Worm (Caenorhabditis elegans) whole organism, young adult: ENCODE measurements around the gene C18H7.11.

Experiments used
- B0035.1 ChIP-seq: sonication (generic microtip); optimal IDR thresholded peaks from 2 replicates; lab custom pipeline; 2016; ENCODE audit warnings: missing genetic modification characterization, mild to moderate bottlenecking, missing compliant biosample characterization, missing genotype, missing genetic modification reagents
- B0261.1 ChIP-seq: sonication (generic microtip); optimal IDR thresholded peaks from 2 replicates; lab custom pipeline; 2016; ENCODE audit warnings: mild to moderate bottlenecking, missing genetic modification characterization, moderate library complexity, missing compliant biosample characterization
- B0336.3 ChIP-seq: fragments of 200-800 bp; sonication (Bioruptor generic); IDR thresholded peaks from 2 replicates; pipeline ENCODE4 v1.3.6; 2022; ENCODE audit warnings: missing genetic modification characterization, missing compliant biosample characterization
- C17E4.6 ChIP-seq: fragments of 200-800 bp; sonication (Bioruptor generic); IDR thresholded peaks from 2 replicates; pipeline ENCODE4 v1.3.6; 2022; ENCODE audit warnings: missing genetic modification reagents, missing genetic modification characterization, missing compliant biosample characterization
- F10E7.11 ChIP-seq: sonication (generic microtip); optimal IDR thresholded peaks from 2 replicates; lab custom pipeline; 2017; ENCODE audit warnings: mild to moderate bottlenecking, missing genetic modification characterization, moderate library complexity, missing compliant biosample characterization
- F23B12.7 ChIP-seq: sonication (generic microtip); optimal IDR thresholded peaks from 2 replicates; lab custom pipeline; 2017; ENCODE audit warnings: missing genetic modification characterization, mild to moderate bottlenecking, missing compliant biosample characterization, antibody characterized with exemption, moderate library complexity; ENCODE audit not compliant: insufficient read depth
- F39B2.1 ChIP-seq: fragments of 200-800 bp; sonication (Bioruptor generic); IDR thresholded peaks from 2 replicates; pipeline ENCODE4 v1.3.6; 2022; ENCODE audit warnings: missing genetic modification reagents, missing genetic modification characterization, missing compliant biosample characterization
- F49E8.2 ChIP-seq: sonication (generic microtip); optimal IDR thresholded peaks from 3 replicates; lab custom pipeline; 2017; ENCODE audit warnings: missing genetic modification characterization, mild to moderate bottlenecking, missing compliant biosample characterization, antibody characterized with exemption, moderate library complexity; ENCODE audit not compliant: insufficient read depth
- F52B5.7 ChIP-seq: sonication (generic microtip); optimal IDR thresholded peaks from 2 replicates; lab custom pipeline; 2016; ENCODE audit warnings: mild to moderate bottlenecking, missing genetic modification characterization, missing compliant biosample characterization
- F57A8.1 ChIP-seq: fragments of 200-800 bp; sonication (Bioruptor generic); optimal IDR thresholded peaks from 2 replicates; lab custom pipeline; 2018; ENCODE audit warnings: mild to moderate bottlenecking, missing genetic modification characterization, moderate library complexity, missing compliant biosample characterization
- T07F8.4 ChIP-seq: sonication (generic microtip); optimal IDR thresholded peaks from 2 replicates; lab custom pipeline; 2016; ENCODE audit warnings: mild to moderate bottlenecking, missing genetic modification characterization, moderate library complexity, missing compliant biosample characterization
- ZK185.1 ChIP-seq: sonication (generic microtip); optimal IDR thresholded peaks from 2 replicates; lab custom pipeline; 2016; ENCODE audit warnings: mild to moderate bottlenecking, missing genetic modification characterization, missing compliant biosample characterization; ENCODE audit not compliant: poor library complexity, severe bottlenecking
- akir-1 ChIP-seq: fragments of 200-800 bp; sonication (Bioruptor generic); optimal IDR thresholded peaks from 2 replicates; lab custom pipeline; 2018; ENCODE audit warnings: mild to moderate bottlenecking, missing genetic modification characterization, moderate library complexity, missing compliant biosample characterization
- aptf-2 ChIP-seq: fragments of 200-800 bp; sonication (Bioruptor generic); conservative IDR thresholded peaks from 2 replicates; pipeline ENCODE4 v1.3.6; 2022; ENCODE audit warnings: missing genetic modification reagents, missing genetic modification characterization, missing compliant biosample characterization
- attf-5 ChIP-seq: fragments of 200-800 bp; sonication (Bioruptor generic); optimal IDR thresholded peaks from 2 replicates; lab custom pipeline; 2018; ENCODE audit warnings: mild to moderate bottlenecking, missing genetic modification characterization, missing compliant biosample characterization
- bed-2 ChIP-seq: fragments of 200-800 bp; sonication (Bioruptor generic); IDR thresholded peaks from 2 replicates; pipeline ENCODE4 v1.3.6; 2022; ENCODE audit warnings: missing genetic modification reagents, missing genetic modification characterization, missing compliant biosample characterization
- ceh-79 ChIP-seq: sonication (generic microtip); optimal IDR thresholded peaks from 2 replicates; lab custom pipeline; 2017; ENCODE audit warnings: mild to moderate bottlenecking, missing genetic modification characterization, missing compliant biosample characterization
- dox-1 ChIP-seq: fragments of 200-800 bp; sonication (Bioruptor generic); IDR thresholded peaks from 2 replicates; pipeline ENCODE4 v1.3.6; 2022; ENCODE audit warnings: missing genetic modification reagents, missing genetic modification characterization, missing compliant biosample characterization
- egrh-3 ChIP-seq: fragments of 200-800 bp; sonication (Bioruptor generic); IDR thresholded peaks from 2 replicates; pipeline ENCODE4 v1.3.6; 2022; ENCODE audit warnings: missing genetic modification reagents, missing genetic modification characterization, missing compliant biosample characterization
- ets-4 ChIP-seq: fragments of 200-800 bp; sonication (Bioruptor generic); optimal IDR thresholded peaks from 2 replicates; lab custom pipeline; 2018; ENCODE audit warnings: mild to moderate bottlenecking, missing genetic modification characterization, missing compliant biosample characterization
- him-1 ChIP-seq: sonication (generic microtip); optimal IDR thresholded peaks from 2 replicates; lab custom pipeline; 2016; ENCODE audit warnings: missing genotype, missing genetic modification reagents, missing genetic modification characterization, missing compliant biosample characterization
- hmg-1.2 ChIP-seq: fragments of 200-800 bp; sonication (Bioruptor generic); IDR thresholded peaks from 2 replicates; pipeline ENCODE4 v1.3.6; 2022; ENCODE audit warnings: missing genetic modification reagents, missing genetic modification characterization, missing compliant biosample characterization
- hsf-1 ChIP-seq: fragments of 200-800 bp; sonication (Bioruptor generic); IDR thresholded peaks from 2 replicates; pipeline ENCODE4 v1.3.6; 2022; ENCODE audit warnings: missing genetic modification reagents, missing genetic modification characterization, missing compliant biosample characterization
- lin-26 ChIP-seq: fragments of 200-800 bp; sonication (Bioruptor generic); IDR thresholded peaks from 2 replicates; pipeline ENCODE4 v1.3.6; 2022; ENCODE audit warnings: missing genetic modification reagents, missing genetic modification characterization, missing compliant biosample characterization
- lin-40 ChIP-seq: sonication (generic microtip); optimal IDR thresholded peaks from 2 replicates; lab custom pipeline; 2016; ENCODE audit warnings: missing genetic modification characterization, mild to moderate bottlenecking, missing compliant biosample characterization, missing genotype, missing genetic modification reagents
- mxl-1 ChIP-seq: sonication (generic microtip); optimal IDR thresholded peaks from 2 replicates; lab custom pipeline; 2016; ENCODE audit warnings: missing genetic modification characterization, missing compliant biosample characterization
- nhr-179 ChIP-seq: sonication (generic microtip); optimal IDR thresholded peaks from 2 replicates; lab custom pipeline; 2016; ENCODE audit warnings: mild to moderate bottlenecking, missing genetic modification characterization, missing compliant biosample characterization
- nhr-27 ChIP-seq: fragments of 200-800 bp; sonication (Bioruptor generic); optimal IDR thresholded peaks from 2 replicates; lab custom pipeline; 2018; ENCODE audit warnings: mild to moderate bottlenecking, missing genetic modification characterization, moderate library complexity, missing compliant biosample characterization
- nhr-80 ChIP-seq: sonication (generic microtip); optimal IDR thresholded peaks from 2 replicates; lab custom pipeline; 2016; ENCODE audit warnings: missing genetic modification characterization, missing compliant biosample characterization
- nhr-90 ChIP-seq: sonication (generic microtip); optimal IDR thresholded peaks from 2 replicates; lab custom pipeline; 2016; ENCODE audit warnings: missing genotype, mild to moderate bottlenecking, missing genetic modification characterization, missing compliant biosample characterization
- rcor-1 ChIP-seq: fragments of 200-800 bp; sonication (Bioruptor generic); IDR thresholded peaks from 2 replicates; pipeline ENCODE4 v1.3.6; 2022; ENCODE audit warnings: missing genetic modification reagents, missing genetic modification characterization, missing compliant biosample characterization
- snpc-4 ChIP-seq, 5 experiments: fragments of 150-350 bp in 1 of 5; sonication (generic microtip) in 4 of 5; optimal IDR thresholded peaks; 2 replicates each; lab custom pipeline; 2014 to 2018; ENCODE audit warnings: missing genetic modification characterization in 5 of 5, missing biosample characterization in 3 of 5, antibody characterized with exemption in 2 of 5, mild to moderate bottlenecking in 2 of 5, missing compliant biosample characterization in 2 of 5, missing genotype in 2 of 5, moderate library complexity in 2 of 5, missing genetic modification reagents in 1 of 5
- sptf-2 ChIP-seq: fragments of 200-800 bp; sonication (Bioruptor generic); optimal IDR thresholded peaks from 2 replicates; lab custom pipeline; 2018; ENCODE audit warnings: mild to moderate bottlenecking, missing genetic modification characterization, missing compliant biosample characterization
- tbx-9 ChIP-seq: sonication (generic microtip); optimal IDR thresholded peaks from 2 replicates; lab custom pipeline; 2016; ENCODE audit warnings: borderline replicate concordance, missing genetic modification characterization, inconsistent platforms, missing compliant biosample characterization
- tlf-1 ChIP-seq: fragments of 200-800 bp; sonication (Bioruptor generic); optimal IDR thresholded peaks from 2 replicates; lab custom pipeline; 2018; ENCODE audit warnings: mild to moderate bottlenecking, missing genetic modification characterization, missing compliant biosample characterization
- unc-130 ChIP-seq: sonication (generic microtip); optimal IDR thresholded peaks from 2 replicates; lab custom pipeline; 2016; ENCODE audit warnings: missing genetic modification reagents, missing genetic modification characterization, missing compliant biosample characterization
- xnd-1 ChIP-seq: sonication (generic microtip); optimal IDR thresholded peaks from 2 replicates; lab custom pipeline; 2016; ENCODE audit warnings: missing genotype, missing genetic modification reagents, missing genetic modification characterization, missing compliant biosample characterization
- zim-3 ChIP-seq: sonication (generic microtip); optimal IDR thresholded peaks from 2 replicates; lab custom pipeline; 2017; ENCODE audit warnings: mild to moderate bottlenecking, missing genetic modification characterization, moderate library complexity, missing compliant biosample characterization
- ztf-26 ChIP-seq: sonication (generic microtip); optimal IDR thresholded peaks from 2 replicates; lab custom pipeline; 2017; ENCODE audit warnings: missing genetic modification characterization, missing compliant biosample characterization

The C18H7.11 gene

DNA sequence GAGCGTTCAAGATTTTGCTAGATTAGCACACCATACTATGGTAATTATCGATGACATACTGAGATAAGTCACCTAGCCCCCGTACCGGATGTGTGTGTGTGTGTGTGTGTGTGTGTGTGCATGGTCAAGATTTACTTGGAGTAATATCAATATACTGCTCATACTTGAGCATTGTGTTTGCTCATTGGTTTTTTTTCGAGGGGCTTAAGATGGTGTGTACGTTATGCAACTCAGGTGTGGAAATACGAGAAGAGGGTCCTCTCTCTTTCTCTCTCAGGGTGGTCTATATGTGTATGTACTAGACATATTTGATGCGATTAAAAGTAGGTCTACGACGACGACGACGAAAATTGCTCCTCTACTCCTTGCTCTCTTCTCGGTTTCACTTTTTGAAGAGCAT lies 36.4 kb upstream of the C18H7.11 start:
- TF ChIP-seq lin-40, result no peak
- TF ChIP-seq hmg-1.2 (GFP tag; lab: Robert Waterston, UW), result no peak
- TF ChIP-seq sptf-2 (GFP tag; lab: Kevin White, UChicago), result no peak
- no peak for TF ChIP-seq ets-4
- TF ChIP-seq zim-3 (tag; lab: Kevin White, UChicago), result no peak
- TF ChIP-seq nhr-179 (tag; lab: Kevin White, UChicago), result no peak
- TF ChIP-seq mxl-1 (tag; lab: Kevin White, UChicago), result no peak
- no peak for TF ChIP-seq aptf-2
- TF ChIP-seq lin-26 (GFP tag; lab: Robert Waterston, UW), result no peak
- TF ChIP-seq B0035.1 (tag; lab: Kevin White, UChicago), result no peak
- TF ChIP-seq T07F8.4 (tag; lab: Kevin White, UChicago), result no peak
- no peak for TF ChIP-seq ceh-79
- no peak for TF ChIP-seq bed-2
- TF ChIP-seq hsf-1 (GFP tag; lab: Robert Waterston, UW), result no peak
- no peak for TF ChIP-seq unc-130 (GFP tag; lab: Kevin White, UChicago)
- TF ChIP-seq snpc-4 (GFP tag; optimal IDR thresholded peaks at IDR 0.05; lab: Kevin White, UChicago), result no peak
- TF ChIP-seq snpc-4 (tag; optimal IDR thresholded peaks at IDR 0.05; lab: Kevin White, UChicago), result no peak
- TF ChIP-seq him-1, result no peak
- TF ChIP-seq xnd-1 (tag; lab: Kevin White, UChicago), result no peak
- no peak for TF ChIP-seq egrh-3 (GFP tag; lab: Robert Waterston, UW)
- TF ChIP-seq F23B12.7 (tag; lab: Kevin White, UChicago), result no peak

DNA sequence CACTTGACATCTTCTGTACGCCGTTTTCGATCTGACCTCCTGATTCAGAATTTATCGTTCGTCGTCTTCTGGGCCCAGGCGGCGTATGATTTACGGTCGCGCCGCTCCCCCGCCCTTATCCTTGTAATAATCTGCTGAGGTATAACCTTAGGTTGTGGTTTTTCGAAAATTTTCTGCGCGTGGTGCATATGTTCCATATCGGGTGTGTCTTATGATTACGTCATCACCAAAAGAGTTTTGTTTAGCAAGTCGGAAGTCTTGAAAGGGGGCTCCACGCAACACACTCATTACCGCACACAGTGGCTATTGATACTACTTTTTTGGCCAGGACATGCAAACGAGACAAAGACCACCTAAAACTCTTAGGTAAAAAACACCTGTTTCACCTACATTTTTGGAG lies 35.9 kb upstream of the C18H7.11 start:
- TF ChIP-seq rcor-1 (GFP tag; lab: Robert Waterston, UW) (no peak), B0336.3 (GFP tag; lab: Robert Waterston, UW) (no peak), F49E8.2 (tag; lab: Kevin White, UChicago) (no peak), F57A8.1 (no peak), F52B5.7 (tag; lab: Kevin White, UChicago) (no peak), nhr-80 (tag; lab: Kevin White, UChicago) (no peak), akir-1 (GFP tag; lab: Kevin White, UChicago) (no peak), F10E7.11 (tag; lab: Kevin White, UChicago) (no peak)

DNA sequence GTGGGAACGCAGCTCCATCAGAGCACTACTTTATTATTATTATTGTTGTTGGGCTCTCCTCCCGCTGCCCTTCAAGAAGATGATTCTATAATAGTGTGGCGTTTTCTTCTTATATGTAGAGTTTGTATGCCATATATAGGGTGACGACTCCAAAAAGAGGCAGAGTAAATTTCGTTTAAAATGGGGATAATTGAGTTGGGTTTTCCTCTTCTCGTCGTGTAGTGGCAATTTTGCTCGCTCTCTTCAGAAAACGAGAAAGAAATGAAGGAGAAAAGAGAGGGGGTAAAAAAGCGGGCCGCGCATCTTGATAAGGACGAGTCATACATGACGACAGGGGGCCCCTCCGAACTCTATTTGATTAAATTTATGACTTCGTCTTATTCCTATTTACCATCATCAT lies 33.3 kb upstream of the C18H7.11 start:
- TF ChIP-seq hsf-1 (GFP tag; lab: Robert Waterston, UW), result no peak

DNA sequence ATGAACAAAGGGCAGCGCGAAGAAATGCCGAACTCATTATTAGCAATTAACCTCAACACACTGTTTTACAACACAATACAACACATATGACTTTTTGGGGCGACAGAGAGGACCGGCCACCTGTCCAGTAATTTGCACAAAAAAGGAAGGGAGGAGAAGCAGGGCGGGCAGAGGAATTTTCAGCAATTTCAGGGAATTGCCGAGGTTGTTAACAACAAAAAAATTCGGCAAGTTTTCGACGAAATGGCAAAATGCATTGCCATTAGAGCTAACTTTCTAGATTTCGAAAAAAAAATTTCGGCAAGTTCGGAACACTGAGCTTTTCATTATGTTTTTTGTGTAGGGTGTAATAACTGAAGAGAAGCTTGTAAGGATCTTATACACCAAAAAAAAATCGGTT lies 32.7 kb upstream of the C18H7.11 start:
- TF ChIP-seq ZK185.1 (no peak), F39B2.1 (GFP tag; lab: Robert Waterston, UW) (no peak), nhr-27 (no peak), F52B5.7 (tag; lab: Kevin White, UChicago) (no peak), attf-5 (no peak), nhr-90 (no peak), dox-1 (GFP tag; lab: Robert Waterston, UW) (no peak), tlf-1 (GFP tag; lab: Kevin White, UChicago) (no peak), lin-40 (no peak), zim-3 (tag; lab: Kevin White, UChicago) (no peak), tbx-9 (tag; lab: Kevin White, UChicago) (no peak), C17E4.6 (no peak), ztf-26 (tag; lab: Kevin White, UChicago) (no peak), B0261.1 (no peak)
- TF ChIP-seq, all 124 proteins: peak for 0
